Fruit fly (Drosophila melanogaster): ENCODE data around the gene CG42507.

DNA sequence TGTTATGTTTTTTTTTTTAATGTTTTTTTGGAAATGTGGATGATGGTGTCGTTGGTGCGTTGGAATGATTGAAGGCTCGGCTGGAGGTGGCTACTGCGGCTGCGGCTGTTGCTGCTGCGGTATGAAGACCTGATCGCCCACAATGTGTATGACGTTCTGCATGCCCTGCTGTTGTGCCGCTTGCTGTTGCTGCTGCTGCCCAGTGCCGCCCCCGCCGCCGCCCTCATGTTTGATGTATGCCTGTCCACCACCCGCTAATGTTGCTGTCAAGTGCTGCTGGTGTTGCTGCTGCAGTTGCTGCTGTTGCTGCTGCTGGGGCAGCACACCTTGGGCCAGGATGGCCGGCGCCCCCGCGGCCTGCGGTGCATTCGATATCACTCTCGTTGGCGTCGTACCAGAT, 4.9 kb downstream of the CG42507 start:
- TF ChIP-seq Crg-1 (GFP tag; optimal IDR thresholded peaks at IDR 0.05) (no peak), ovo (GFP tag; optimal IDR thresholded peaks at IDR 0.05) (no peak), toe (GFP tag; optimal IDR thresholded peaks at IDR 0.05) (no peak), CG1620 (GFP tag; optimal IDR thresholded peaks at IDR 0.05) (no peak), bab1 (GFP tag; optimal IDR thresholded peaks at IDR 0.05) (no peak), CG7045 (GFP tag; optimal IDR thresholded peaks at IDR 0.05) (no peak), CG7101 (tag; optimal IDR thresholded peaks at IDR 0.05) (no peak), cnc (optimal IDR thresholded peaks at IDR 0.05) (no peak), tj (GFP tag; optimal IDR thresholded peaks at IDR 0.05) (no peak), Mnt (GFP tag; optimal IDR thresholded peaks at IDR 0.05) (no peak), Clk (GFP tag; optimal IDR thresholded peaks at IDR 0.05) (no peak), CG11617 (GFP tag; optimal IDR thresholded peaks at IDR 0.05) (no peak), kay (GFP tag; ENCODE audit: borderline replicate concordance) (no peak)

Data from whole organism, adult.